Worm (Caenorhabditis elegans) whole organism, L3 larva: ENCODE data around the gene dhhc-1.

Source experiments
- ZK546.5 ChIP-seq: sonication (generic microtip); optimal IDR thresholded peaks from 2 replicates; lab custom pipeline; 2017; ENCODE audit warnings: missing biosample characterization, missing genetic modification characterization
- aly-2 ChIP-seq: fragments of 150-350 bp; optimal IDR thresholded peaks from 2 replicates; lab custom pipeline; 2014; ENCODE audit warnings: missing biosample characterization, missing genetic modification characterization
- elt-1 ChIP-seq: fragments of 150-350 bp; optimal IDR thresholded peaks from 2 replicates; lab custom pipeline; 2014; ENCODE audit warnings: missing biosample characterization, missing genetic modification characterization
- elt-3 ChIP-seq, 3 experiments: fragments of 150-350 bp in 1 of 3; sonication (generic microtip) in 2 of 3; optimal IDR thresholded peaks; 2 replicates in 2 of 3; 4 replicates in 1 of 3; lab custom pipeline; 2014 to 2017; ENCODE audit warnings: missing biosample characterization in 3 of 3, missing genetic modification characterization in 3 of 3
- fkh-2 ChIP-seq: fragments of 150-350 bp; optimal IDR thresholded peaks from 2 replicates; lab custom pipeline; 2014; ENCODE audit warnings: missing biosample characterization, missing genetic modification reagents, missing genetic modification characterization
- nhr-25 ChIP-seq: sonication (generic microtip); optimal IDR thresholded peaks from 2 replicates; lab custom pipeline; 2017; ENCODE audit warnings: missing biosample characterization, missing genetic modification characterization
- pha-4 ChIP-seq: fragments of 150-350 bp; optimal IDR thresholded peaks from 2 replicates; lab custom pipeline; 2014; ENCODE audit warnings: missing biosample characterization, missing genetic modification reagents, missing genetic modification characterization
- pqm-1 ChIP-seq: fragments of 150-350 bp; optimal IDR thresholded peaks from 2 replicates; lab custom pipeline; 2017; ENCODE audit warnings: missing biosample characterization, missing genetic modification characterization, inconsistent platforms
- sea-2 ChIP-seq: fragments of 150-350 bp; sonication (generic microtip); optimal IDR thresholded peaks from 4 replicates; lab custom pipeline; 2014; ENCODE audit warnings: missing biosample characterization, missing genetic modification reagents, missing genetic modification characterization
- snpc-4 ChIP-seq: fragments of 150-350 bp; optimal IDR thresholded peaks from 2 replicates; lab custom pipeline; 2014; ENCODE audit warnings: missing biosample characterization, missing genetic modification characterization
- unc-62 ChIP-seq: fragments of 150-350 bp; sonication (generic microtip); optimal IDR thresholded peaks from 4 replicates; lab custom pipeline; 2014; ENCODE audit warnings: missing biosample characterization, missing genetic modification reagents, missing genetic modification characterization
- ztf-11 ChIP-seq: fragments of 150-350 bp; optimal IDR thresholded peaks from 2 replicates; lab custom pipeline; 2014; ENCODE audit warnings: missing biosample characterization, missing genetic modification characterization

ce11 chrX:15096277-15096676 lies 3.9 kb downstream of the dhhc-1 start:
- TF ChIP-seq fkh-2 (tag; lab: Kevin White, UChicago) = no peak
- TF ChIP-seq elt-1 (tag; lab: Kevin White, UChicago) = no peak
- no peak for TF ChIP-seq nhr-25 (tag; lab: Kevin White, UChicago)
- no peak for TF ChIP-seq ztf-11 (tag; lab: Kevin White, UChicago)
- no peak for TF ChIP-seq elt-3 (tag; optimal IDR thresholded peaks at IDR 0.05; lab: Kevin White, UChicago)
- TF ChIP-seq sea-2 (GFP tag; lab: Kevin White, UChicago) = no peak
- TF ChIP-seq ZK546.5 = no peak
- TF ChIP-seq unc-62 = no peak
- TF ChIP-seq snpc-4 (tag; lab: Kevin White, UChicago) = no peak
- TF ChIP-seq pqm-1 (tag; lab: Kevin White, UChicago) = no peak
- TF ChIP-seq pha-4 (tag; lab: Kevin White, UChicago) = no peak
- no peak for TF ChIP-seq aly-2
